Fruit fly (Drosophila melanogaster): Measurements from ENCODE around the gene GstZ2.

GstZ2 gene

dm6 chr3R:9430344-9431253 is 29.9 kb downstream of the GstZ2 start (continued):
- TF ChIP-seq HLH3B (GFP tag; IDR thresholded peaks at IDR 0.05) (no peak), CG10431 (GFP tag; optimal IDR thresholded peaks at IDR 0.05) (no peak), CG12071 (GFP tag; optimal IDR thresholded peaks at IDR 0.05) (no peak), CG18476 (GFP tag; optimal IDR thresholded peaks at IDR 0.05) (no peak), CG12659 (GFP tag; optimal IDR thresholded peaks at IDR 0.05) (peak; percentile 36), CG18262 (tag; optimal IDR thresholded peaks at IDR 0.05) (peak; percentile 15), nom (GFP tag; optimal IDR thresholded peaks at IDR 0.05) (no peak), CG12769 (tag; optimal IDR thresholded peaks at IDR 0.05) (peak; percentile 79), Pdp1 (GFP tag; optimal IDR thresholded peaks at IDR 0.05) (peak in 1 of 2 experiments; percentile 95), Side (GFP tag; optimal IDR thresholded peaks at IDR 0.05) (no peak), bowl (GFP tag; IDR thresholded peaks at IDR 0.05) (no peak), Hmr (GFP tag; optimal IDR thresholded peaks at IDR 0.05) (peak; percentile 63), NfI (GFP tag; optimal IDR thresholded peaks at IDR 0.05) (peak; percentile 50), trem (tag; optimal IDR thresholded peaks at IDR 0.05) (no peak), slbo (GFP tag; IDR thresholded peaks at IDR 0.05) (peak; percentile 48; the same call in 1 of the 2 replicates), Vsx1 (GFP tag; optimal IDR thresholded peaks at IDR 0.05) (no peak), CTCF (GFP tag; optimal IDR thresholded peaks at IDR 0.05) (no peak), C15 (GFP tag; IDR thresholded peaks at IDR 0.05) (no peak), Dfd (GFP tag; optimal IDR thresholded peaks at IDR 0.05) (no peak), Dek (tag; optimal IDR thresholded peaks at IDR 0.05) (no peak), crc (GFP tag; optimal IDR thresholded peaks at IDR 0.05) (no peak), rib (GFP tag; IDR thresholded peaks at IDR 0.05) (no peak), ap (GFP tag; IDR thresholded peaks at IDR 0.05) (no peak), TFAM (GFP tag; optimal IDR thresholded peaks at IDR 0.05) (no peak), Dll (GFP tag; IDR thresholded peaks at IDR 0.05; ENCODE audit: partially characterized antibody) (no peak), CG7745 (tag; optimal IDR thresholded peaks at IDR 0.05) (no peak), Camta (GFP tag; optimal IDR thresholded peaks at IDR 0.05) (no peak), gcm (GFP tag; optimal IDR thresholded peaks at IDR 0.05) (no peak), jigr1 (GFP tag; IDR thresholded peaks at IDR 0.05) (no peak), D19A (tag; optimal IDR thresholded peaks at IDR 0.05) (no peak), Awh (GFP tag; IDR thresholded peaks at IDR 0.05) (0 out of 2 replicates have a peak, but pooled peaks have one; percentile 46), Sox102F (GFP tag; optimal IDR thresholded peaks at IDR 0.05) (no peak), CG18599 (GFP tag; optimal IDR thresholded peaks at IDR 0.05) (peak; percentile 50), CG6175 (GFP tag; IDR thresholded peaks at IDR 0.05) (no peak; the same call in 2 of the 3 replicates), nerfin-2 (GFP tag; IDR thresholded peaks at IDR 0.05; ENCODE audit: partially characterized antibody) (no peak), HmgD (GFP tag; optimal IDR thresholded peaks at IDR 0.05) (no peak), cg (GFP tag; optimal IDR thresholded peaks at IDR 0.05) (no peak), CG15073 (GFP tag; optimal IDR thresholded peaks at IDR 0.05) (no peak), z (GFP tag; IDR thresholded peaks at IDR 0.05) (no peak), BtbVII (GFP tag; optimal IDR thresholded peaks at IDR 0.05) (peak; percentile 45), CG17186 (GFP tag; optimal IDR thresholded peaks at IDR 0.05) (no peak), hkb (optimal IDR thresholded peaks at IDR 0.05) (no peak), hkb (GFP tag; IDR thresholded peaks at IDR 0.05) (no peak), p53 (GFP tag; optimal IDR thresholded peaks at IDR 0.05) (no peak), luna (GFP tag; optimal IDR thresholded peaks at IDR 0.05) (no peak), Sin3A (optimal IDR thresholded peaks at IDR 0.05) (no peak), CG34422 (GFP tag; IDR thresholded peaks at IDR 0.05) (no peak), ara (GFP tag; IDR thresholded peaks at IDR 0.05) (no peak), bab2 (GFP tag; optimal IDR thresholded peaks at IDR 0.05) (no peak), gro (GFP tag; optimal IDR thresholded peaks at IDR 0.05) (no peak)
